Fruit fly (Drosophila melanogaster): ENCODE measurements around the gene strat.

Gene strat

DNA sequence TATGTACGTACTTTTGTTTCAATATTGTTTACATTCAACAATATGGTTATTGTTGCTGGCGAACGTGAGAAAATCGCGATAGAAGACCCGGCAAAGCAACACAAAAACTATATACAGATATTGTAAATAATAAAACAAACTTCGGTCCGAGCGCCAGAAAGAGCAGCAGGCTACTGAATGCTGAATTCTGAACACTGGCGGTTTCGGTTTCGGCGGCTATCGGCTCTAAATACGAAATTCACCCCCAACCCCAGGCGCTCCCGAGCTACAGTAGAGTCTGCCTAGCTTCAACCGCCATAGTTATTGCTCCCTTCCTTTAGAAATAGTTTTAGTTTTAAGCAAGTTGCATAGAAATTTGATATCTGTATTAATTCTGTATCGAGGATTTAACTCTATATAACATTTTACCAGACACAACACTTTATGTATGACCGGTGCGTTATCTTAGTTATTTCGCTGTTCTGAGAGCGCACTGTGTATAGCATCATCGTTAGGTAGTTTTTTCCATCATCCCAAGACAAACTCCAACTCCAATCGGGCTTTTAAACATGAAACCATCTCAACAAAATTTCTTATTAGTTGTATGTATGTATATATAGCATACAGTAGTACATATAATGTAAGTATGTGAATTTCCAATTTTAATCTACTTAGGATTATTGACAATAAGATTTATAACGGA lies 42.3 kb downstream of the strat start, which contains the start of gene CG7627 (continued):
- TF ChIP-seq pfk (GFP tag; optimal IDR thresholded peaks at IDR 0.05) (no peak), CG10462 (GFP tag; optimal IDR thresholded peaks at IDR 0.05) (peak; percentile 45), NC2α (GFP tag; optimal IDR thresholded peaks at IDR 0.05) (peak; percentile 12), gce (GFP tag; IDR thresholded peaks at IDR 0.05) (peak; percentile 31; the same call in 1 of the 3 replicates), danr (GFP tag; IDR thresholded peaks at IDR 0.05) (0 out of 2 replicates have a peak, but pooled peaks have one; percentile 40), pho (GFP tag; optimal IDR thresholded peaks at IDR 0.05) (peak; percentile 59), nerfin-2 (GFP tag; IDR thresholded peaks at IDR 0.05; ENCODE audit: partially characterized antibody) (no peak), sug (tag; optimal IDR thresholded peaks at IDR 0.05) (peak; percentile 55), Oaz (GFP tag; IDR thresholded peaks at IDR 0.05) (peak; percentile 48; the same call in 1 of the 2 replicates), CG14710 (tag; optimal IDR thresholded peaks at IDR 0.05) (peak; percentile 51), CG11085 (GFP tag; IDR thresholded peaks at IDR 0.05) (peak; percentile 72; the same call in 1 of the 2 replicates), al (GFP tag; IDR thresholded peaks at IDR 0.05) (peak; percentile 75), unc-4 (GFP tag; IDR thresholded peaks at IDR 0.05; ENCODE audit: partially characterized antibody) (no peak), CG17612 (GFP tag; IDR thresholded peaks at IDR 0.05) (no peak), CG12299 (tag; optimal IDR thresholded peaks at IDR 0.05) (peak; percentile 71), ab (GFP tag; optimal IDR thresholded peaks at IDR 0.05) (peak; percentile 72), stc (GFP tag; IDR thresholded peaks at IDR 0.05) (peak; percentile 60; the same call in 1 of the 2 replicates), CG33213 (GFP tag; optimal IDR thresholded peaks at IDR 0.05) (peak; percentile 34), pan (optimal IDR thresholded peaks at IDR 0.05) (no peak), pan (GFP tag; optimal IDR thresholded peaks at IDR 0.05 in 1 of 2, IDR thresholded peaks at IDR 0.05 in 1 of 2) (peak in 1 of 2 experiments; percentile 83), Jarid2 (GFP tag; optimal IDR thresholded peaks at IDR 0.05) (peak; percentile 65), CG7839 (tag; optimal IDR thresholded peaks at IDR 0.05) (peak; percentile 80), CG16813 (GFP tag; IDR thresholded peaks at IDR 0.05; ENCODE audit: partially characterized antibody) (no peak), CG17361 (GFP tag; IDR thresholded peaks at IDR 0.05) (peak; percentile 81), CG14441 (GFP tag; IDR thresholded peaks at IDR 0.05) (peak; percentile 80), chn (GFP tag; optimal IDR thresholded peaks at IDR 0.05) (peak; percentile 56), CG3838 (GFP tag; optimal IDR thresholded peaks at IDR 0.05) (no peak), nerfin-1 (tag; optimal IDR thresholded peaks at IDR 0.05) (peak; percentile 17), sd (tag; optimal IDR thresholded peaks at IDR 0.05) (peak; percentile 41), CG13775 (GFP tag; optimal IDR thresholded peaks at IDR 0.05) (peak; percentile 60), ci (GFP tag; IDR thresholded peaks at IDR 0.05) (peak; percentile 67; the same call in 2 of the 3 replicates), Scr (GFP tag; IDR thresholded peaks at IDR 0.05; ENCODE audit: partially characterized antibody) (0 out of 2 replicates have a peak, but pooled peaks have one; percentile 26), crol (GFP tag; IDR thresholded peaks at IDR 0.05) (no peak), CG4730 (GFP tag; IDR thresholded peaks at IDR 0.05) (peak; percentile 67), gsb-n (tag; optimal IDR thresholded peaks at IDR 0.05) (peak; percentile 19), Taf1 (GFP tag; IDR thresholded peaks at IDR 0.05) (peak; percentile 69), nom (GFP tag; optimal IDR thresholded peaks at IDR 0.05) (peak; percentile 48), CG17186 (GFP tag; optimal IDR thresholded peaks at IDR 0.05) (no peak), pum (GFP tag; optimal IDR thresholded peaks at IDR 0.05) (peak; percentile 63), dmrt99B (tag; optimal IDR thresholded peaks at IDR 0.05) (peak; percentile 83), CG6272 (GFP tag; IDR thresholded peaks at IDR 0.05) (peak; percentile 58), Lpt (GFP tag; optimal IDR thresholded peaks at IDR 0.05) (no peak), salm (tag; optimal IDR thresholded peaks at IDR 0.05) (no peak), CG15601 (tag; optimal IDR thresholded peaks at IDR 0.05) (peak; percentile 41), CG9817 (tag; optimal IDR thresholded peaks at IDR 0.05) (peak; percentile 74), CG13894 (tag; optimal IDR thresholded peaks at IDR 0.05) (peak; percentile 75), btn (GFP tag; optimal IDR thresholded peaks at IDR 0.05) (peak; percentile 19), CG1603 (tag; optimal IDR thresholded peaks at IDR 0.05) (peak; percentile 80), gt (GFP tag; IDR thresholded peaks at IDR 0.05) (no peak)

Data from whole organism, embryonic.